Fruit fly (Drosophila melanogaster) whole organism, pupa: ENCODE results near the gene CG32533.

Experiments used
- CG13204 ChIP-seq: fragments of 200-800 bp; sonication (Bioruptor generic); optimal IDR thresholded peaks from 2 replicates; lab custom pipeline; 2018; ENCODE audit warnings: missing biosample characterization, mild to moderate bottlenecking, missing genetic modification characterization, moderate library complexity
- CG14655 ChIP-seq: fragments of 200-800 bp; sonication (Bioruptor generic); optimal IDR thresholded peaks from 3 replicates; lab custom pipeline; 2017; ENCODE audit warnings: mild to moderate bottlenecking, missing biosample characterization, missing genetic modification reagents, missing genetic modification characterization
- CG15710 ChIP-seq: fragments of 200-800 bp; sonication (Bioruptor generic); optimal IDR thresholded peaks from 2 replicates; lab custom pipeline; 2018; ENCODE audit warnings: missing biosample characterization, mild to moderate bottlenecking, missing genetic modification characterization, moderate library complexity
- CG17806 ChIP-seq: fragments of 200-800 bp; sonication (Bioruptor generic); optimal IDR thresholded peaks from 2 replicates; lab custom pipeline; 2018; ENCODE audit warnings: missing biosample characterization, mild to moderate bottlenecking, missing genetic modification characterization, moderate library complexity
- CG34367 ChIP-seq: fragments of 200-800 bp; sonication (Bioruptor generic); optimal IDR thresholded peaks from 2 replicates; lab custom pipeline; 2018; ENCODE audit warnings: missing biosample characterization, mild to moderate bottlenecking, missing genetic modification characterization
- CG8301 ChIP-seq: fragments of 200-800 bp; sonication (Bioruptor generic); optimal IDR thresholded peaks from 2 replicates; lab custom pipeline; 2018; ENCODE audit warnings: missing biosample characterization, mild to moderate bottlenecking, missing genetic modification characterization
- EcR ChIP-seq: fragments of 200-800 bp; sonication (Bioruptor generic); optimal IDR thresholded peaks from 3 replicates; lab custom pipeline; 2019; ENCODE audit warnings: missing biosample characterization, missing genetic modification characterization, mild to moderate bottlenecking, moderate library complexity, missing genetic modification reagents
- Ets98B ChIP-seq: fragments of 200-800 bp; sonication (Bioruptor generic); IDR thresholded peaks from 2 replicates; pipeline ENCODE4 v1.3.6; 2022; ENCODE audit warnings: missing biosample characterization, missing genetic modification characterization
- Pif1A ChIP-seq: fragments of 200-800 bp; sonication (Bioruptor generic); optimal IDR thresholded peaks from 3 replicates; lab custom pipeline; 2016; ENCODE audit warnings: missing biosample characterization, missing genetic modification characterization
- Snoo ChIP-seq: fragments of 200-800 bp; sonication (Bioruptor generic); optimal IDR thresholded peaks from 3 replicates; lab custom pipeline; 2017; ENCODE audit warnings: missing biosample characterization, mild to moderate bottlenecking, missing genetic modification characterization, inconsistent platforms
- rn ChIP-seq: fragments of 200-800 bp; sonication (Bioruptor generic); IDR thresholded peaks from 2 replicates; pipeline ENCODE4 v1.3.6; 2022; ENCODE audit warnings: missing biosample characterization, missing genetic modification characterization

DNA sequence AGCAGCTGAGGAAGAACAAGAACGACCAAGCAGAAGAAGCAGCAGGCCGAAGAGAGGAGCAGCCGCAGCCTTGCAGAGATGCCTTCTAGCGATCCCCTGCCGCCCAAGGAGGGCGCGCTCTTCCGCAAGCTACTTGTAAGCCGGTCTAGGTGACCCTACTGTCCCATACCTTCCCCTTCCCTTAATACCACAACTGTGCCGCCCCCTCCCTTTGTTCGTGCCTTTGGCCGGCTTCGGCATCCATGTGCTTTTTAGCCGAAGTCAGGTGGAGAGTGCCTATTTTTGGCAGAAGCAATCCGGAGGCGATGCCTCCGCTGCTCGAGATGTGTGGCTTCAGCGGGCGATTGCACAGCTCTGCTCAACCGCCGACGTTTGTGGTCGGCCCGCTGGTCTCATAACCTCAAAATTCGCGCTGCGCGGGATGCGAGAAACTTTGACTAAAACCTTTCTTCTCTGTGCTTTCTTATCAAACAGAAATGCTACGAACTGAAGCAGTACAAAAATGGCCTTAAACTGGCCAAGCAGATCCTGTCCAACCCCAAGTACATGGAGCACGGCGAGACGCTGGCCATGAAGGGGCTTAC lies 1.4 kb upstream of the CG32533 start:
- TF ChIP-seq CG14655 (GFP tag; lab: Kevin White, UChicago) (no peak), rn (GFP tag; lab: Robert Waterston, UW) (no peak), Pif1A (GFP tag; lab: Kevin White, UChicago) (no peak), Ets98B (GFP tag; lab: Robert Waterston, UW) (no peak; the same call in 1 of the 2 replicates), CG34367 (tag; lab: Kevin White, UChicago) (no peak), CG8301 (tag; lab: Kevin White, UChicago) (no peak), CG13204 (no peak), Snoo (tag; lab: Kevin White, UChicago) (no peak), CG15710 (tag; lab: Kevin White, UChicago) (no peak), EcR (GFP tag; lab: Kevin White, UChicago) (no peak), CG17806 (tag; lab: Kevin White, UChicago) (no peak)
